Worm (Caenorhabditis elegans) whole organism, mixed stage, embryonic: ENCODE data around the gene ZC262.7.
"Not testable (repeated sequence)": the region's sequence is repeated elsewhere in the genome, so short reads cannot be mapped to it uniquely, and the experiment has no call there.

Experiments
- M03D4.4 ChIP-seq: sonication (generic microtip); optimal IDR thresholded peaks from 2 replicates; lab custom pipeline; 2017; ENCODE audit warnings: mild to moderate bottlenecking, missing genetic modification characterization, missing compliant biosample characterization
- bed-3 ChIP-seq: fragments of 200-800 bp; sonication (Bioruptor generic); optimal IDR thresholded peaks from 3 replicates; lab custom pipeline; 2018; ENCODE audit warnings: mild to moderate bottlenecking, missing genetic modification characterization, moderate library complexity, missing compliant biosample characterization
- blmp-1 ChIP-seq: fragments of 150-350 bp; optimal IDR thresholded peaks from 2 replicates; lab custom pipeline; 2014; ENCODE audit warnings: missing biosample characterization, missing genetic modification characterization
- ceh-39 ChIP-seq: fragments of 150-350 bp; optimal IDR thresholded peaks from 2 replicates; lab custom pipeline; 2014; ENCODE audit warnings: missing biosample characterization, missing genetic modification characterization
- ceh-43 ChIP-seq: fragments of 200-800 bp; sonication (Bioruptor generic); optimal IDR thresholded peaks from 2 replicates; lab custom pipeline; 2018; ENCODE audit warnings: mild to moderate bottlenecking, missing genetic modification characterization, moderate library complexity, missing compliant biosample characterization
- ceh-83 ChIP-seq: fragments of 200-800 bp; sonication (Bioruptor generic); optimal IDR thresholded peaks from 2 replicates; lab custom pipeline; 2018; ENCODE audit warnings: mild to moderate bottlenecking, missing genetic modification characterization, missing compliant biosample characterization
- ces-1 ChIP-seq: fragments of 150-350 bp; optimal IDR thresholded peaks from 2 replicates; lab custom pipeline; 2014; ENCODE audit warnings: missing biosample characterization, missing genetic modification reagents, missing genetic modification characterization
- cnd-1 ChIP-seq: fragments of 200-800 bp; sonication (Bioruptor generic); optimal IDR thresholded peaks from 2 replicates; lab custom pipeline; 2018; ENCODE audit warnings: mild to moderate bottlenecking, missing genetic modification characterization, missing compliant biosample characterization
- drap-1 ChIP-seq: fragments of 200-800 bp; sonication (Bioruptor generic); optimal IDR thresholded peaks from 3 replicates; lab custom pipeline; 2018; ENCODE audit warnings: mild to moderate bottlenecking, missing genetic modification characterization, missing compliant biosample characterization
- elt-1 ChIP-seq: sonication (generic microtip); optimal IDR thresholded peaks from 2 replicates; lab custom pipeline; 2017; ENCODE audit warnings: missing genetic modification characterization, mild to moderate bottlenecking, missing compliant biosample characterization, antibody characterized with exemption, moderate library complexity, borderline replicate concordance; ENCODE audit not compliant: insufficient read depth
- elt-3 ChIP-seq: fragments of 150-350 bp; optimal IDR thresholded peaks from 2 replicates; lab custom pipeline; 2014; ENCODE audit warnings: missing biosample characterization, missing genetic modification characterization
- flh-1 ChIP-seq: fragments of 200-800 bp; sonication (Bioruptor generic); optimal IDR thresholded peaks from 2 replicates; lab custom pipeline; 2018; ENCODE audit warnings: mild to moderate bottlenecking, missing genetic modification characterization, moderate library complexity, missing compliant biosample characterization
- ham-2 ChIP-seq: fragments of 200-800 bp; sonication (Bioruptor generic); optimal IDR thresholded peaks from 2 replicates; lab custom pipeline; 2018; ENCODE audit warnings: mild to moderate bottlenecking, missing genetic modification characterization, missing compliant biosample characterization
- hlh-1 ChIP-seq: fragments of 150-350 bp; optimal IDR thresholded peaks from 2 replicates; lab custom pipeline; 2014; ENCODE audit warnings: missing biosample characterization, missing genetic modification reagents, missing genetic modification characterization
- lin-13 ChIP-seq: fragments of 150-350 bp; optimal IDR thresholded peaks from 2 replicates; lab custom pipeline; 2014; ENCODE audit warnings: missing biosample characterization, missing genetic modification characterization
- lin-32 ChIP-seq: fragments of 200-800 bp; sonication (Bioruptor generic); optimal IDR thresholded peaks from 2 replicates; lab custom pipeline; 2018; ENCODE audit warnings: mild to moderate bottlenecking, missing genetic modification characterization, missing compliant biosample characterization
- lsy-2 ChIP-seq: fragments of 150-350 bp; optimal IDR thresholded peaks from 2 replicates; lab custom pipeline; 2014; ENCODE audit warnings: missing biosample characterization, missing genetic modification characterization
- mab-5 ChIP-seq: fragments of 150-350 bp; optimal IDR thresholded peaks from 2 replicates; lab custom pipeline; 2014; ENCODE audit warnings: missing biosample characterization, missing genetic modification characterization
- mep-1 ChIP-seq: fragments of 150-350 bp; optimal IDR thresholded peaks from 2 replicates; lab custom pipeline; 2017; ENCODE audit warnings: missing biosample characterization, missing genetic modification reagents, missing genetic modification characterization, inconsistent platforms
- mls-2 ChIP-seq: sonication (generic microtip); optimal IDR thresholded peaks from 2 replicates; lab custom pipeline; 2016; ENCODE audit warnings: mild to moderate bottlenecking, missing genetic modification characterization, moderate library complexity, missing compliant biosample characterization
- nhr-12 ChIP-seq: fragments of 150-350 bp; optimal IDR thresholded peaks from 2 replicates; lab custom pipeline; 2014; ENCODE audit warnings: missing biosample characterization, missing genetic modification characterization
- nhr-2 ChIP-seq: fragments of 150-350 bp; optimal IDR thresholded peaks from 2 replicates; lab custom pipeline; 2014; ENCODE audit warnings: missing biosample characterization, missing genetic modification characterization
- nhr-237 ChIP-seq: fragments of 150-350 bp; optimal IDR thresholded peaks from 2 replicates; lab custom pipeline; 2014; ENCODE audit warnings: missing biosample characterization, missing genetic modification characterization
- nhr-28 ChIP-seq: fragments of 150-350 bp; optimal IDR thresholded peaks from 2 replicates; lab custom pipeline; 2014; ENCODE audit warnings: missing biosample characterization, missing genetic modification characterization
- nhr-76 ChIP-seq: sonication (generic microtip); optimal IDR thresholded peaks from 2 replicates; lab custom pipeline; 2017; ENCODE audit warnings: missing biosample characterization, missing genetic modification characterization
- pha-4 ChIP-seq: fragments of 150-350 bp; optimal IDR thresholded peaks from 2 replicates; lab custom pipeline; 2018; ENCODE audit warnings: missing biosample characterization, missing genetic modification reagents, missing genetic modification characterization
- sem-2 ChIP-seq: fragments of 200-800 bp; sonication (Bioruptor generic); optimal IDR thresholded peaks from 2 replicates; lab custom pipeline; 2018; ENCODE audit warnings: mild to moderate bottlenecking, missing genetic modification characterization, missing compliant biosample characterization
- snpc-4 ChIP-seq: fragments of 150-350 bp; optimal IDR thresholded peaks from 2 replicates; lab custom pipeline; 2014; ENCODE audit warnings: missing biosample characterization, missing genetic modification characterization
- sptf-1 ChIP-seq: sonication (generic microtip); optimal IDR thresholded peaks from 2 replicates; lab custom pipeline; 2017; ENCODE audit warnings: mild to moderate bottlenecking, missing genetic modification characterization, moderate library complexity, missing compliant biosample characterization
- tbx-8 ChIP-seq: fragments of 200-800 bp; sonication (Bioruptor generic); optimal IDR thresholded peaks from 2 replicates; lab custom pipeline; 2018; ENCODE audit warnings: mild to moderate bottlenecking, missing genetic modification characterization, moderate library complexity, missing compliant biosample characterization
- unc-120 ChIP-seq: sonication (generic microtip); optimal IDR thresholded peaks from 2 replicates; lab custom pipeline; 2017; ENCODE audit warnings: missing genetic modification characterization, missing compliant biosample characterization; ENCODE audit not compliant: poor library complexity, severe bottlenecking
- unc-39 ChIP-seq: fragments of 150-350 bp; optimal IDR thresholded peaks from 2 replicates; lab custom pipeline; 2014; ENCODE audit warnings: missing biosample characterization, missing genetic modification characterization
- unc-62 ChIP-seq: fragments of 150-350 bp; optimal IDR thresholded peaks from 2 replicates; lab custom pipeline; 2014; ENCODE audit warnings: missing biosample characterization, missing genetic modification reagents, missing genetic modification characterization
- zip-8 ChIP-seq: fragments of 150-350 bp; optimal IDR thresholded peaks from 2 replicates; lab custom pipeline; 2014; ENCODE audit warnings: missing biosample characterization, missing genetic modification characterization
- ztf-11 ChIP-seq: fragments of 150-350 bp; optimal IDR thresholded peaks from 2 replicates; lab custom pipeline; 2014; ENCODE audit warnings: missing biosample characterization, missing genetic modification characterization

Gene ZC262.7

ce11 chrIII:8355462-8355815, 11.3 kb upstream of the ZC262.7 start:
- TF ChIP-seq flh-1 (GFP tag; lab: Kevin White, UChicago) (no peak), ces-1 (GFP tag; lab: Kevin White, UChicago) (no peak), hlh-1 (tag; lab: Kevin White, UChicago) (no peak), pha-4 (tag; lab: Kevin White, UChicago) (no peak), lsy-2 (tag; lab: Kevin White, UChicago) (no peak), snpc-4 (tag; lab: Kevin White, UChicago) (no peak), bed-3 (GFP tag; lab: Kevin White, UChicago) (no peak), ceh-39 (tag; lab: Kevin White, UChicago) (no peak), sem-2 (GFP tag; lab: Kevin White, UChicago) (no peak), unc-62 (GFP tag; lab: Kevin White, UChicago) (no peak), tbx-8 (GFP tag; lab: Kevin White, UChicago) (no peak), cnd-1 (no peak), sptf-1 (tag; lab: Kevin White, UChicago) (no peak), elt-1 (tag; lab: Kevin White, UChicago) (no peak)

ce11 chrIII:8354644-8355461, 10.7 kb upstream of the ZC262.7 start, which contains the start of gene unc-116:
Gene unc-116 (minus strand): TSS chrIII:8355174.
- TF ChIP-seq cnd-1: no peak
- no peak for TF ChIP-seq snpc-4 (tag; lab: Kevin White, UChicago)
- TF ChIP-seq unc-120 (tag; lab: Kevin White, UChicago): no peak
- no peak for TF ChIP-seq ceh-83 (GFP tag; lab: Kevin White, UChicago)
- TF ChIP-seq flh-1 (GFP tag; lab: Kevin White, UChicago): no peak
- TF ChIP-seq pha-4 (tag; lab: Kevin White, UChicago): peak; percentile 78
- no peak for TF ChIP-seq M03D4.4 (tag; lab: Kevin White, UChicago)
- no peak for TF ChIP-seq tbx-8 (GFP tag; lab: Kevin White, UChicago)
- TF ChIP-seq sem-2 (GFP tag; lab: Kevin White, UChicago): no peak
- no peak for TF ChIP-seq ceh-39 (tag; lab: Kevin White, UChicago)
- no peak for TF ChIP-seq unc-62 (GFP tag; lab: Kevin White, UChicago)
- no peak for TF ChIP-seq unc-39 (tag; lab: Kevin White, UChicago)
- TF ChIP-seq nhr-28: no peak
- TF ChIP-seq elt-3 (tag; lab: Kevin White, UChicago): peak; percentile 13
- no peak for TF ChIP-seq nhr-2 (tag; lab: Kevin White, UChicago)
- no peak for TF ChIP-seq mab-5 (tag; lab: Kevin White, UChicago)
- no peak for TF ChIP-seq sptf-1 (tag; lab: Kevin White, UChicago)
- TF ChIP-seq nhr-76 (tag; lab: Kevin White, UChicago): no peak
- TF ChIP-seq ceh-43: no peak
- no peak for TF ChIP-seq nhr-12
- TF ChIP-seq bed-3 (GFP tag; lab: Kevin White, UChicago): no peak
- TF ChIP-seq lsy-2 (tag; lab: Kevin White, UChicago): no peak
- TF ChIP-seq mep-1 (tag; lab: Kevin White, UChicago): no peak
- TF ChIP-seq ztf-11 (tag; lab: Kevin White, UChicago): no peak
- peak; percentile 50 for TF ChIP-seq ces-1 (GFP tag; lab: Kevin White, UChicago)
- TF ChIP-seq ham-2: peak; percentile 11
- no peak for TF ChIP-seq lin-13
- no peak for TF ChIP-seq hlh-1 (tag; lab: Kevin White, UChicago)
- TF ChIP-seq drap-1: no peak
- no peak for TF ChIP-seq lin-32 (GFP tag; lab: Kevin White, UChicago)
- no peak for TF ChIP-seq blmp-1 (tag; lab: Kevin White, UChicago)
- peak; percentile 69 for TF ChIP-seq nhr-237
- TF ChIP-seq mls-2 (tag; lab: Kevin White, UChicago): no peak
- TF ChIP-seq elt-1 (tag; lab: Kevin White, UChicago): no peak
- TF ChIP-seq zip-8 (tag; lab: Kevin White, UChicago): no peak

- TF ChIP-seq ceh-43; nhr-237; sem-2 (GFP tag; lab: Kevin White, UChicago): not testable (repeated sequence)
Observed at ce11 chrIII:8347822-8348221, 3.7 kb upstream of the ZC262.7 start, which contains the start of gene clc-29. Gene clc-29 (minus strand): TSS chrIII:8347922.
